Fruit fly (Drosophila melanogaster): ENCODE data around the gene Npc2b.

Gene Npc2b

dm6 chr3R:14061049-14061987 is 28.0 kb upstream of the Npc2b start:
- TF ChIP-seq CG8301 (tag; optimal IDR thresholded peaks at IDR 0.05) (peak; percentile 67), gl (tag; optimal IDR thresholded peaks at IDR 0.05) (peak; percentile 99), CG8159 (tag; optimal IDR thresholded peaks at IDR 0.05) (peak; percentile 84), Snoo (tag; optimal IDR thresholded peaks at IDR 0.05) (peak; percentile 87), CG15710 (tag; optimal IDR thresholded peaks at IDR 0.05) (peak; percentile 87), Ets98B (GFP tag; IDR thresholded peaks at IDR 0.05) (peak; percentile 94), EcR (GFP tag; optimal IDR thresholded peaks at IDR 0.05) (peak; percentile 87), Pif1A (GFP tag; optimal IDR thresholded peaks at IDR 0.05) (peak; percentile 97), CG13204 (GFP tag; optimal IDR thresholded peaks at IDR 0.05) (peak; percentile 99), D1 (tag; optimal IDR thresholded peaks at IDR 0.05) (peak; percentile 55), CG34367 (tag; optimal IDR thresholded peaks at IDR 0.05) (peak; percentile 94), CG12605 (GFP tag; IDR thresholded peaks at IDR 0.05) (peak; percentile 99), CG10348 (GFP tag; IDR thresholded peaks at IDR 0.05) (no peak), CG32121 (GFP tag; IDR thresholded peaks at IDR 0.05) (peak; percentile 88), CG14655 (GFP tag; optimal IDR thresholded peaks at IDR 0.05) (peak; percentile 67), CG9948 (tag; optimal IDR thresholded peaks at IDR 0.05) (peak; percentile 84), Pif1B (GFP tag; optimal IDR thresholded peaks at IDR 0.05) (peak; percentile 94), rn (GFP tag; IDR thresholded peaks at IDR 0.05) (peak; percentile 77), fd96Ca (GFP tag; IDR thresholded peaks at IDR 0.05) (no peak; the same call in 2 of the 3 replicates), CG17806 (tag; optimal IDR thresholded peaks at IDR 0.05) (peak; percentile 86), CG4496 (GFP tag; IDR thresholded peaks at IDR 0.05) (peak; percentile 96)

DNA sequence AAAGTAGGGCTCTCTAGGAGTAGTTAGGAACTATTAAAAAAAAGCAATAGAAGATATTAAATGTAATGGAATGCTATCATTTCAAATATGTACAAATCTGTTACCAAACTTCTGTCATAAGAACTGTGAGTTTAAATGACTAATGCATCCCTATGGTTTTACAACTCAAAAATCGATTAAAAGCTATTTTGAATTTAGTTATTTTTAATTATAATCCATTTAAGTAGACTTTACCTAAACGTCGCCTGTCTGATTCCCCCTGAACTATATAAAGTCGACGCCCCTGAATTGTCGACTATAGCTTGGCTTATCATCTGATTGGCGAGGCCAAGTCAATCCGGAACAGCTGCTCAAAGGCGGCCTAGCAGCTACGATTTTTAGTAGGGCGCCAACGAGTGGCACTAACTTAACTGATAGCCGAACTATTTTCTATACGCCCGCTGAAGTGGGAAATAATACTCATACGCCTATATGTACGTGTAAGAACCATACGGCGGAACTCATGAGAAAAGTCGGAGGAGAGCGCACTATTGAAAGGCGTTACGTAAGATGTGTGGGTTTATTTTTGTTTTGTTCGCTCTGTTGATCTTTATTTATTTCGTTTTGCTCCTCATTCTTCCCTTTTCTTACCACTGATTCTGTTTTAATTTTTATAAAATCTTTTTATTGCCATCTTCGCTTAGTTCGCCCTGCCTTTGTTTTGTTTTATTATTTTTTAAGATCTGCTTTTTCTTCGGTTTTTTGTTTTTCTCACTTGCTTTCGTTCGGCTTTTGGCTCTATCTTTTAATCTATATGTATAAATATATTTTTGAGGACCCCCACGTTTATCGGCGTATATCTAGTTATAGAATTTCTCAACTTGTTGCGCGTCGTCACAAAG is 27.1 kb upstream of the Npc2b start:
- TF ChIP-seq CG8159 (tag; optimal IDR thresholded peaks at IDR 0.05) (peak; percentile 94), CG17806 (tag; optimal IDR thresholded peaks at IDR 0.05) (peak; percentile 86), CG8301 (tag; optimal IDR thresholded peaks at IDR 0.05) (peak; percentile 49), CG34367 (tag; optimal IDR thresholded peaks at IDR 0.05) (peak; percentile 70), CG9948 (tag; optimal IDR thresholded peaks at IDR 0.05) (peak; percentile 81), rn (GFP tag; IDR thresholded peaks at IDR 0.05) (no peak), CG13204 (GFP tag; optimal IDR thresholded peaks at IDR 0.05) (no peak), Snoo (tag; optimal IDR thresholded peaks at IDR 0.05) (no peak), EcR (GFP tag; optimal IDR thresholded peaks at IDR 0.05) (peak; percentile 42), CG14655 (GFP tag; optimal IDR thresholded peaks at IDR 0.05) (peak; percentile 66), fd96Ca (GFP tag; IDR thresholded peaks at IDR 0.05) (no peak), CG4496 (GFP tag; IDR thresholded peaks at IDR 0.05) (peak; percentile 66), Pif1A (GFP tag; optimal IDR thresholded peaks at IDR 0.05) (peak; percentile 40), CG15710 (tag; optimal IDR thresholded peaks at IDR 0.05) (peak; percentile 90), Ets98B (GFP tag; IDR thresholded peaks at IDR 0.05) (no peak), CG32121 (GFP tag; IDR thresholded peaks at IDR 0.05) (no peak), gl (tag; optimal IDR thresholded peaks at IDR 0.05) (peak; percentile 17), CG12605 (GFP tag; IDR thresholded peaks at IDR 0.05) (no peak), CG10348 (GFP tag; IDR thresholded peaks at IDR 0.05) (no peak), Pif1B (GFP tag; optimal IDR thresholded peaks at IDR 0.05) (no peak), D1 (tag; optimal IDR thresholded peaks at IDR 0.05) (peak; percentile 28)

DNA sequence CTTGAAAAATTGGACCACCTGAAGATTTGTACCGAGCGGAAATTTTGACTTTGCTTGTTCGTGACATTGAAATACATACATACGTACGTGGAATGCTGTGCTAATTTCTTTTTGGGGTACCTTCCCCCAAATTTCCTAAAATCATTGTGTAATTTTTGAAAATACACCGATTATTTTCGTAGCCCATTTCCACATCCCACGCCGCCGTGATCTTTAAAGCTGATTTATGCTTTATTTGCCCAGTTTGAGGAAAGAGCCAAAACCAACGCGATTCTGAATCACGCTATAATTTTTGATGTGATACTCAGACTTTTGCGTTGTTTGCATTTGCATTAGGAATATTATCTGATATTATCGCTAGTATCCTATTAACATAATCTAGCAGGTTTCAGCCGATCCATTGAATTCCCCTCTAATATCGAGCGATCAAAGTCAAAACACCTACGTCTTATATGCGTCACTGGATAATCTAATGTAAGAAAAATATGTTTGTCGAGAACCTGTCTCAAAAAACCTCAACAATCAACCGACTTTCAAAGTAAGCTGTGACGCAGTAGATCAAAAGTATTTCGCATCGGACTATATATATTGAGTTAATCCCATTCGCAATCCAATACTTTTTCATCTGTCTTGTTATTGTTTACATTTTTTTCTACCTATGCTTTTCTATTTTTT is 26.3 kb upstream of the Npc2b start:
- no peak for TF ChIP-seq EcR (GFP tag; optimal IDR thresholded peaks at IDR 0.05)
- TF ChIP-seq CG8159 (tag; optimal IDR thresholded peaks at IDR 0.05), result no peak
- TF ChIP-seq CG13204 (GFP tag; optimal IDR thresholded peaks at IDR 0.05), result no peak
- no peak for TF ChIP-seq CG8301 (tag; optimal IDR thresholded peaks at IDR 0.05)
- TF ChIP-seq Ets98B (GFP tag; IDR thresholded peaks at IDR 0.05), result no peak
- TF ChIP-seq CG12605 (GFP tag; IDR thresholded peaks at IDR 0.05), result no peak
- no peak for TF ChIP-seq CG17806 (tag; optimal IDR thresholded peaks at IDR 0.05)

- TF ChIP-seq CG10348 (GFP tag; IDR thresholded peaks at IDR 0.05) (no peak), gl (tag; optimal IDR thresholded peaks at IDR 0.05) (no peak), CG34367 (tag; optimal IDR thresholded peaks at IDR 0.05) (no peak), CG8301 (tag; optimal IDR thresholded peaks at IDR 0.05) (no peak), EcR (GFP tag; optimal IDR thresholded peaks at IDR 0.05) (no peak), CG32121 (GFP tag; IDR thresholded peaks at IDR 0.05) (no peak), Pif1A (GFP tag; optimal IDR thresholded peaks at IDR 0.05) (no peak), CG13204 (GFP tag; optimal IDR thresholded peaks at IDR 0.05) (no peak), CG4496 (GFP tag; IDR thresholded peaks at IDR 0.05) (no peak), CG9948 (tag; optimal IDR thresholded peaks at IDR 0.05) (no peak), CG12605 (GFP tag; IDR thresholded peaks at IDR 0.05) (no peak), D1 (tag; optimal IDR thresholded peaks at IDR 0.05) (no peak), Ets98B (GFP tag; IDR thresholded peaks at IDR 0.05) (no peak), Pif1B (GFP tag; optimal IDR thresholded peaks at IDR 0.05) (no peak), CG15710 (tag; optimal IDR thresholded peaks at IDR 0.05) (no peak), Snoo (tag; optimal IDR thresholded peaks at IDR 0.05) (no peak), fd96Ca (GFP tag; IDR thresholded peaks at IDR 0.05) (no peak)
Observed at dm6 chr3R:14064158-14064969, 25.0 kb upstream of the Npc2b start.
